Worm (Caenorhabditis elegans) whole organism, midembryonic: ENCODE data around the gene srh-128.
"Not testable (repeated sequence)": the region's sequence is repeated elsewhere in the genome, so short reads cannot be mapped to it uniquely, and the experiment has no call there.

Experiments used
- flt-1 ChIP-seq: fragments of 200-800 bp; sonication (Bioruptor generic); IDR thresholded peaks from 2 replicates; pipeline ENCODE4 v1.3.6; 2022; ENCODE audit warnings: missing genetic modification characterization, missing compliant biosample characterization
- med-1 ChIP-seq: sonication (generic microtip); optimal IDR thresholded peaks from 2 replicates; lab custom pipeline; 2017; ENCODE audit warnings: missing genetic modification characterization, mild to moderate bottlenecking, missing compliant biosample characterization, antibody characterized with exemption, missing genetic modification reagents; ENCODE audit not compliant: insufficient read depth
- tab-1 ChIP-seq: fragments of 200-800 bp; sonication (Bioruptor generic); IDR thresholded peaks from 2 replicates; pipeline ENCODE4 v1.3.6; 2022; ENCODE audit warnings: missing genetic modification characterization, missing compliant biosample characterization
- ztf-23 ChIP-seq: fragments of 200-800 bp; sonication (Bioruptor generic); IDR thresholded peaks from 2 replicates; pipeline ENCODE4 v1.3.6; 2022; ENCODE audit warnings: missing genetic modification reagents, missing genetic modification characterization, missing compliant biosample characterization

- not testable (repeated sequence) for TF ChIP-seq tab-1 (GFP tag; lab: Robert Waterston, UW); flt-1; ztf-23 (GFP tag; lab: Robert Waterston, UW); med-1 (GFP tag; lab: Kevin White, UChicago)
These were observed 32.8 kb downstream of the srh-128 start, which contains the start of gene sri-57 for ce11 chrII:2672320-2672719.
